Fruit fly (Drosophila melanogaster) whole organism, embryonic: ENCODE results near the gene Nt5b.

Experiments used
- Abd-B ChIP-seq: fragments of 200-800 bp; sonication (Bioruptor generic); optimal IDR thresholded peaks from 2 replicates; lab custom pipeline; 2018; ENCODE audit warnings: missing biosample characterization, mild to moderate bottlenecking, missing genetic modification characterization, moderate library complexity
- Bteb2 ChIP-seq: fragments of 200-800 bp; sonication (Bioruptor generic); optimal IDR thresholded peaks from 2 replicates; lab custom pipeline; 2016; ENCODE audit warnings: missing biosample characterization, missing genetic modification characterization
- CG10565 ChIP-seq: fragments of 200-800 bp; sonication (Bioruptor generic); optimal IDR thresholded peaks from 3 replicates; lab custom pipeline; 2016; ENCODE audit warnings: missing biosample characterization, mild to moderate bottlenecking, missing genetic modification characterization
- CG11695 ChIP-seq: fragments of 200-800 bp; sonication (Bioruptor generic); IDR thresholded peaks from 3 replicates; pipeline ENCODE4 v1.3.6; 2022; ENCODE audit warnings: missing biosample characterization, missing genetic modification characterization
- CG11723 ChIP-seq: fragments of 200-800 bp; sonication (Bioruptor generic); optimal IDR thresholded peaks from 2 replicates; lab custom pipeline; 2017; ENCODE audit warnings: missing biosample characterization, mild to moderate bottlenecking, missing genetic modification characterization
- CG12071 ChIP-seq: fragments of 200-800 bp; sonication (Bioruptor generic); optimal IDR thresholded peaks from 3 replicates; lab custom pipeline; 2018; ENCODE audit warnings: missing biosample characterization, mild to moderate bottlenecking, missing genetic modification characterization
- CG13775 ChIP-seq: fragments of 200-800 bp; sonication (Bioruptor generic); optimal IDR thresholded peaks from 3 replicates; lab custom pipeline; 2017; ENCODE audit warnings: missing biosample characterization, mild to moderate bottlenecking, missing genetic modification characterization
- CG1832 ChIP-seq: fragments of 200-800 bp; sonication (Bioruptor generic); optimal IDR thresholded peaks from 2 replicates; lab custom pipeline; 2017; ENCODE audit warnings: missing biosample characterization, mild to moderate bottlenecking, missing genetic modification characterization, inconsistent platforms
- CG2202 ChIP-seq: fragments of 200-800 bp; sonication (Bioruptor generic); optimal IDR thresholded peaks from 2 replicates; lab custom pipeline; 2018; ENCODE audit warnings: missing biosample characterization, mild to moderate bottlenecking, missing genetic modification characterization
- CG33557 ChIP-seq: fragments of 200-800 bp; sonication (Bioruptor generic); optimal IDR thresholded peaks from 2 replicates; lab custom pipeline; 2019; ENCODE audit warnings: missing biosample characterization, mild to moderate bottlenecking, missing genetic modification characterization, moderate library complexity
- CG34422 ChIP-seq: fragments of 200-800 bp; sonication (Bioruptor generic); IDR thresholded peaks from 3 replicates; pipeline ENCODE4 v1.3.6; 2022; ENCODE audit warnings: missing biosample characterization, missing genetic modification characterization
- CG3726 ChIP-seq: fragments of 200-800 bp; sonication (Bioruptor generic); IDR thresholded peaks from 3 replicates; pipeline ENCODE4, ENCODE4 v1.3.6; 2022; ENCODE audit warnings: missing biosample characterization, missing genetic modification characterization
- CG3847 ChIP-seq: fragments of 200-800 bp; sonication (Bioruptor generic); IDR thresholded peaks from 2 replicates; pipeline ENCODE4 v1.3.6; 2022; ENCODE audit warnings: missing biosample characterization, missing genetic modification characterization
- CG4424 ChIP-seq: fragments of 200-800 bp; sonication (Bioruptor generic); optimal IDR thresholded peaks from 3 replicates; lab custom pipeline; 2016; ENCODE audit warnings: missing biosample characterization, missing genetic modification characterization
- CG8765 ChIP-seq: fragments of 200-800 bp; sonication (Bioruptor generic); IDR thresholded peaks from 2 replicates; pipeline ENCODE4 v1.3.6; 2022; ENCODE audit warnings: missing biosample characterization, missing genetic modification characterization
- CG9437 ChIP-seq: fragments of 200-800 bp; sonication (Bioruptor generic); optimal IDR thresholded peaks from 2 replicates; lab custom pipeline; 2018; ENCODE audit warnings: missing biosample characterization, mild to moderate bottlenecking, missing genetic modification characterization
- CG9876 ChIP-seq: fragments of 200-800 bp; sonication (Bioruptor generic); optimal IDR thresholded peaks from 2 replicates; lab custom pipeline; 2016; ENCODE audit warnings: missing biosample characterization, missing genetic modification characterization
- Dad ChIP-seq: fragments of 200-800 bp; sonication (Bioruptor generic); optimal IDR thresholded peaks from 3 replicates; lab custom pipeline; 2016; ENCODE audit warnings: missing biosample characterization, missing genetic modification characterization
- Deaf1 ChIP-seq: fragments of 200-800 bp; optimal IDR thresholded peaks from 3 replicates; lab custom pipeline; 2019; ENCODE audit warnings: missing biosample characterization, mild to moderate bottlenecking, missing genetic modification characterization, moderate library complexity
- Dref ChIP-seq: fragments of 200-800 bp; sonication (Bioruptor generic); IDR thresholded peaks from 2 replicates; pipeline ENCODE4 v1.3.6; 2022; ENCODE audit warnings: missing biosample characterization, missing genetic modification characterization
- ERR ChIP-seq: fragments of 200-800 bp; sonication (Bioruptor generic); optimal IDR thresholded peaks from 2 replicates; lab custom pipeline; 2016; ENCODE audit warnings: missing biosample characterization, missing genetic modification characterization
- HmgZ ChIP-seq: fragments of 200-800 bp; sonication (Bioruptor generic); optimal IDR thresholded peaks from 2 replicates; lab custom pipeline; 2018; ENCODE audit warnings: missing biosample characterization, mild to moderate bottlenecking, missing genetic modification characterization
- Hr78 ChIP-seq, 2 experiments: fragments of 200-800 bp in 1 of 2; fragments of >200 bp in 1 of 2; sonication (Bioruptor generic) in 1 of 2; optimal IDR thresholded peaks; 2 replicates each; lab custom pipeline; 2017 to 2019; ENCODE audit warnings: missing biosample characterization in 2 of 2, missing genetic modification characterization in 2 of 2, mild to moderate bottlenecking in 1 of 2, moderate library complexity in 1 of 2
- MTF-1 ChIP-seq: fragments of 200-800 bp; sonication (Bioruptor generic); optimal IDR thresholded peaks from 2 replicates; lab custom pipeline; 2018; ENCODE audit warnings: missing biosample characterization, mild to moderate bottlenecking, missing genetic modification characterization, borderline replicate concordance
- Spps ChIP-seq: fragments of 200-800 bp; sonication (Bioruptor generic); optimal IDR thresholded peaks from 2 replicates; lab custom pipeline; 2018; ENCODE audit warnings: missing biosample characterization, mild to moderate bottlenecking, missing genetic modification characterization
- Sry-β ChIP-seq: fragments of 200-800 bp; sonication (Bioruptor generic); optimal IDR thresholded peaks from 2 replicates; lab custom pipeline; 2018; ENCODE audit warnings: missing biosample characterization, mild to moderate bottlenecking, missing genetic modification characterization, moderate library complexity
- Usf ChIP-seq: fragments of 200-800 bp; sonication (Bioruptor generic); optimal IDR thresholded peaks from 2 replicates; lab custom pipeline; 2017; ENCODE audit warnings: missing genotype, missing biosample characterization, missing genetic modification characterization
- cas ChIP-seq: fragments of 200-800 bp; sonication (Bioruptor generic); IDR thresholded peaks from 2 replicates; pipeline ENCODE4 v1.3.6; 2022; ENCODE audit warnings: missing biosample characterization, missing genetic modification characterization
- cato ChIP-seq: fragments of 200-800 bp; sonication (Bioruptor generic); optimal IDR thresholded peaks from 2 replicates; lab custom pipeline; 2016; ENCODE audit warnings: missing biosample characterization, missing genetic modification characterization, borderline replicate concordance
- chinmo ChIP-seq: fragments of 200-800 bp; sonication (Bioruptor generic); IDR thresholded peaks from 4 replicates; pipeline ENCODE4 v1.3.6; 2022; ENCODE audit warnings: missing biosample characterization, missing genetic modification characterization; ENCODE audit not compliant: partially characterized antibody
- dan ChIP-seq: fragments of 200-800 bp; sonication (Bioruptor generic); IDR thresholded peaks from 2 replicates; pipeline ENCODE4 v1.3.6; 2022; ENCODE audit warnings: missing biosample characterization, missing genetic modification characterization
- eyg ChIP-seq: fragments of 200-800 bp; sonication (Bioruptor generic); optimal IDR thresholded peaks from 3 replicates; lab custom pipeline; 2016; ENCODE audit warnings: missing biosample characterization, missing genetic modification characterization
- fd64A ChIP-seq: fragments of 200-800 bp; sonication (Bioruptor generic); optimal IDR thresholded peaks from 3 replicates; lab custom pipeline; 2018; ENCODE audit warnings: missing biosample characterization, mild to moderate bottlenecking, missing genetic modification characterization
- her ChIP-seq: fragments of 200-800 bp; sonication (Bioruptor generic); optimal IDR thresholded peaks from 2 replicates; lab custom pipeline; 2016; ENCODE audit warnings: missing biosample characterization, missing genetic modification characterization
- lov ChIP-seq, 2 experiments: fragments of 200-800 bp in 1 of 2; fragments of >200 bp in 1 of 2; sonication (Bioruptor generic) in 1 of 2; IDR thresholded peaks in 1 of 2; optimal IDR thresholded peaks in 1 of 2; 2 replicates in 1 of 2; 3 replicates in 1 of 2; pipeline versions ENCODE4 v1.3.6 to Lab custom; 2017 to 2022; ENCODE audit warnings: missing biosample characterization in 1 of 2, missing genetic modification characterization in 1 of 2
- org-1 ChIP-seq: fragments of 200-800 bp; sonication (Bioruptor generic); optimal IDR thresholded peaks from 2 replicates; lab custom pipeline; 2017; ENCODE audit warnings: missing biosample characterization, missing genetic modification characterization
- prd ChIP-seq, 3 experiments: fragments of >200 bp in 2 of 3; fragments of 200-800 bp in 1 of 3; sonication (Bioruptor generic) in 1 of 3; optimal IDR thresholded peaks in 2 of 3; IDR thresholded peaks in 1 of 3; 2 replicates in 2 of 3; 3 replicates in 1 of 3; pipeline versions ENCODE4 v1.3.6 to Lab custom; 2017 to 2022; ENCODE audit warnings: missing biosample characterization in 1 of 3, missing genetic modification characterization in 1 of 3
- pzg ChIP-seq: fragments of 200-800 bp; sonication (Bioruptor generic); optimal IDR thresholded peaks from 3 replicates; lab custom pipeline; 2018; ENCODE audit warnings: missing biosample characterization, mild to moderate bottlenecking, missing genetic modification characterization, moderate library complexity
- ro ChIP-seq: fragments of 200-800 bp; sonication (Bioruptor generic); IDR thresholded peaks from 2 replicates; pipeline ENCODE4 v1.3.6; 2022; ENCODE audit warnings: missing biosample characterization, missing genetic modification characterization
- sim ChIP-seq: fragments of 200-800 bp; sonication (Bioruptor generic); IDR thresholded peaks from 2 replicates; pipeline ENCODE4 v1.3.6; 2022; ENCODE audit warnings: missing biosample characterization, missing genetic modification characterization
- slp2 ChIP-seq: fragments of 200-800 bp; sonication (Bioruptor generic); optimal IDR thresholded peaks from 2 replicates; lab custom pipeline; 2016; ENCODE audit warnings: missing biosample characterization, missing genetic modification characterization
- sqz ChIP-seq: fragments of 200-800 bp; sonication (Bioruptor generic); optimal IDR thresholded peaks from 3 replicates; lab custom pipeline; 2018; ENCODE audit warnings: missing biosample characterization, mild to moderate bottlenecking, missing genetic modification characterization
- sr ChIP-seq: fragments of 200-800 bp; sonication (Bioruptor generic); IDR thresholded peaks from 3 replicates; pipeline ENCODE4 v1.3.6; 2022; ENCODE audit warnings: missing biosample characterization, missing genetic modification characterization
- trem ChIP-seq: fragments of 200-800 bp; optimal IDR thresholded peaks from 3 replicates; lab custom pipeline; 2019; ENCODE audit warnings: missing biosample characterization, mild to moderate bottlenecking, missing genetic modification characterization, moderate library complexity
- ttk ChIP-seq: fragments of 200-800 bp; sonication (Bioruptor generic); IDR thresholded peaks from 2 replicates; pipeline ENCODE4 v2.1.2; 2022; ENCODE audit warnings: missing biosample characterization, missing genetic modification characterization
- tx ChIP-seq: fragments of 200-800 bp; sonication (Bioruptor generic); optimal IDR thresholded peaks from 2 replicates; lab custom pipeline; 2016; ENCODE audit warnings: missing biosample characterization, missing genetic modification characterization
- zfh2 ChIP-seq: fragments of 200-800 bp; sonication (Bioruptor generic); optimal IDR thresholded peaks from 2 replicates; lab custom pipeline; 2016; ENCODE audit warnings: missing biosample characterization, missing genetic modification characterization

Nt5b gene

dm6 chrX:18367806-18368643 is 41.9 kb downstream of the Nt5b start (continued):
- TF ChIP-seq Usf (GFP tag; lab: Kevin White, UChicago) (peak; percentile 38), her (GFP tag; lab: Kevin White, UChicago) (peak; percentile 82), lov (optimal IDR thresholded peaks at IDR 0.05; lab: Kevin White, UChicago) (no peak), lov (GFP tag; IDR thresholded peaks at IDR 0.05; lab: Robert Waterston, UW) (peak; percentile 61; the same call in 1 of the 3 replicates), prd (optimal IDR thresholded peaks at IDR 0.05; lab: Kevin White, UChicago) (no peak), prd (GFP tag; IDR thresholded peaks at IDR 0.05; lab: Robert Waterston, UW) (peak; percentile 75), Bteb2 (GFP tag; lab: Kevin White, UChicago) (peak; percentile 46), CG2202 (tag; lab: Kevin White, UChicago) (no peak), CG9437 (peak; percentile 13), ro (no peak), chinmo (GFP tag; lab: Robert Waterston, UW) (no peak), CG34422 (GFP tag; lab: Robert Waterston, UW) (peak; percentile 68; the same call in 1 of the 3 replicates), Dad (peak; percentile 67), Deaf1 (tag; lab: Kevin White, UChicago) (peak; percentile 45), CG3847 (GFP tag; lab: Robert Waterston, UW) (peak; percentile 60), ERR (peak; percentile 65), Sry-β (no peak), Hr78 (GFP tag; optimal IDR thresholded peaks at IDR 0.05; lab: Kevin White, UChicago) (peak in 1 of 2 experiments; percentile 21), eyg (GFP tag; lab: Kevin White, UChicago) (peak; percentile 38), HmgZ (tag; lab: Kevin White, UChicago) (peak; percentile 83), CG1832 (GFP tag; lab: Kevin White, UChicago) (peak; percentile 53), cas (GFP tag; lab: Robert Waterston, UW) (peak; percentile 74), CG11723 (GFP tag; lab: Kevin White, UChicago) (peak; percentile 50), CG9876 (peak; percentile 48), CG8765 (GFP tag; lab: Robert Waterston, UW) (peak; percentile 52; the same call in 1 of the 2 replicates), tx (GFP tag; lab: Kevin White, UChicago) (peak; percentile 27), CG4424 (GFP tag; lab: Kevin White, UChicago) (no peak), sim (GFP tag; lab: Robert Waterston, UW) (no peak; the same call in 1 of the 2 replicates), trem (tag; lab: Kevin White, UChicago) (no peak), CG11695 (0 out of 3 replicates have a peak, but pooled peaks have one; percentile 24), Abd-B (peak; percentile 45), CG13775 (GFP tag; lab: Kevin White, UChicago) (peak; percentile 23), sr (GFP tag; lab: Robert Waterston, UW) (no peak), Spps (tag; lab: Kevin White, UChicago) (no peak), zfh2 (GFP tag; lab: Kevin White, UChicago) (peak; percentile 85), fd64A (GFP tag; lab: Kevin White, UChicago) (no peak), CG12071 (GFP tag; lab: Kevin White, UChicago) (peak; percentile 74), slp2 (GFP tag; lab: Kevin White, UChicago) (peak; percentile 49), sqz (GFP tag; lab: Kevin White, UChicago) (no peak), org-1 (GFP tag; lab: Kevin White, UChicago) (peak; percentile 62), cato (GFP tag; lab: Kevin White, UChicago) (no peak), CG33557 (no peak), ttk (GFP tag; lab: Robert Waterston, UW) (peak; percentile 64), CG3726 (GFP tag; lab: Robert Waterston, UW) (0 out of 3 replicates have a peak, but pooled peaks have one; percentile 59), pzg (GFP tag; lab: Kevin White, UChicago) (peak; percentile 12), CG10565 (no peak), dan (GFP tag; lab: Robert Waterston, UW) (no peak), MTF-1 (peak; percentile 37), Dref (0 out of 2 replicates have a peak, but pooled peaks have one; percentile 22)
